Worm (Caenorhabditis elegans) whole organism, L1 larva: ENCODE results near the gene dss-1.

ENCODE experiments used
- C16A3.4 ChIP-seq: fragments of 150-350 bp; optimal IDR thresholded peaks from 2 replicates; lab custom pipeline; 2014; ENCODE audit warnings: missing biosample characterization, missing genetic modification characterization
- C34B4.2 ChIP-seq: sonication (generic microtip); optimal IDR thresholded peaks from 2 replicates; lab custom pipeline; 2017; ENCODE audit warnings: mild to moderate bottlenecking, missing genetic modification characterization, missing compliant biosample characterization
- F16B12.6 ChIP-seq: fragments of 150-350 bp; optimal IDR thresholded peaks from 2 replicates; lab custom pipeline; 2014; ENCODE audit warnings: missing biosample characterization, missing genetic modification characterization
- alr-1 ChIP-seq: fragments of 200-800 bp; sonication (Bioruptor generic); optimal IDR thresholded peaks from 2 replicates; lab custom pipeline; 2018; ENCODE audit warnings: borderline replicate concordance, mild to moderate bottlenecking, missing genetic modification characterization, missing compliant biosample characterization
- blmp-1 ChIP-seq: fragments of 150-350 bp; optimal IDR thresholded peaks from 2 replicates; lab custom pipeline; 2014; ENCODE audit warnings: missing biosample characterization, missing genetic modification characterization
- ceh-63 ChIP-seq: fragments of 200-800 bp; sonication (Bioruptor generic); optimal IDR thresholded peaks from 2 replicates; lab custom pipeline; 2018; ENCODE audit warnings: mild to moderate bottlenecking, missing genetic modification characterization, missing compliant biosample characterization
- ceh-8 ChIP-seq: fragments of 200-800 bp; sonication (Bioruptor generic); optimal IDR thresholded peaks from 2 replicates; lab custom pipeline; 2018; ENCODE audit warnings: mild to moderate bottlenecking, missing genetic modification characterization, moderate library complexity, missing compliant biosample characterization
- ceh-82 ChIP-seq, 3 experiments: fragments of 150-350 bp in 1 of 3; sonication (generic microtip) in 2 of 3; optimal IDR thresholded peaks; 2 replicates each; lab custom pipeline; 2014 to 2017; ENCODE audit warnings: missing biosample characterization in 3 of 3, missing genetic modification characterization in 3 of 3
- ceh-88 ChIP-seq: fragments of 200-800 bp; sonication (Bioruptor generic); IDR thresholded peaks from 2 replicates; pipeline ENCODE4 v1.3.6; 2022; ENCODE audit warnings: missing genetic modification characterization, missing compliant biosample characterization
- ces-1 ChIP-seq: fragments of 150-350 bp; optimal IDR thresholded peaks from 2 replicates; lab custom pipeline; 2014; ENCODE audit warnings: missing biosample characterization, missing genetic modification reagents, missing genetic modification characterization
- dpl-1 ChIP-seq, 3 experiments: fragments of 150-350 bp in 2 of 3; sonication (generic microtip) in 1 of 3; optimal IDR thresholded peaks; 2 replicates each; lab custom pipeline; 2014 to 2017; ENCODE audit warnings: missing biosample characterization in 3 of 3, missing genetic modification characterization in 3 of 3, missing genetic modification reagents in 3 of 3
- dsc-1 ChIP-seq: sonication (generic microtip); optimal IDR thresholded peaks from 2 replicates; lab custom pipeline; 2016; ENCODE audit warnings: mild to moderate bottlenecking, missing genetic modification characterization, missing compliant biosample characterization
- efl-1 ChIP-seq, 4 experiments: fragments of 150-350 bp; optimal IDR thresholded peaks in 3 of 4; peaks in 1 of 4; 1 replicate in 1 of 4; 2 replicates in 3 of 4; lab custom pipeline; 2014; ENCODE audit warnings: missing biosample characterization in 2 of 4, missing genetic modification characterization in 2 of 4, missing genetic modification reagents in 2 of 4
- egl-13 ChIP-seq: sonication (generic microtip); optimal IDR thresholded peaks from 2 replicates; lab custom pipeline; 2016; ENCODE audit warnings: missing genotype, missing genetic modification reagents, missing genetic modification characterization, missing compliant biosample characterization
- egl-27 ChIP-seq, 2 experiments: fragments of 150-350 bp in 1 of 2; sonication (generic microtip); optimal IDR thresholded peaks; 3 replicates each; lab custom pipeline; 2017 to 2018; ENCODE audit warnings: missing biosample characterization in 2 of 2, missing genetic modification characterization in 2 of 2, missing genetic modification reagents in 2 of 2
- elt-2 ChIP-seq: sonication (generic microtip); optimal IDR thresholded peaks from 2 replicates; lab custom pipeline; 2016; ENCODE audit warnings: missing genetic modification characterization, mild to moderate bottlenecking, inconsistent platforms, missing compliant biosample characterization, missing genetic modification reagents
- ets-5 ChIP-seq: fragments of 200-800 bp; sonication (Bioruptor generic); IDR thresholded peaks from 2 replicates; pipeline ENCODE4 v1.3.6; 2022; ENCODE audit warnings: missing genetic modification characterization, missing compliant biosample characterization
- fkh-8 ChIP-seq: sonication (generic microtip); optimal IDR thresholded peaks from 2 replicates; lab custom pipeline; 2016; ENCODE audit warnings: mild to moderate bottlenecking, missing genetic modification characterization, missing compliant biosample characterization
- hlh-17 ChIP-seq: fragments of 200-800 bp; sonication (Bioruptor generic); optimal IDR thresholded peaks from 2 replicates; lab custom pipeline; 2018; ENCODE audit warnings: missing genetic modification characterization, mild to moderate bottlenecking, missing compliant biosample characterization, moderate library complexity, borderline replicate concordance
- lin-13 ChIP-seq: fragments of 150-350 bp; optimal IDR thresholded peaks from 2 replicates; lab custom pipeline; 2014; ENCODE audit warnings: missing biosample characterization, missing genetic modification reagents, missing genetic modification characterization
- lin-14 ChIP-seq: fragments of 200-800 bp; sonication (Bioruptor generic); optimal IDR thresholded peaks from 2 replicates; lab custom pipeline; 2018; ENCODE audit warnings: mild to moderate bottlenecking, missing genetic modification characterization, moderate library complexity, missing compliant biosample characterization
- lin-15B ChIP-seq: fragments of 150-350 bp; sonication (generic microtip); optimal IDR thresholded peaks from 3 replicates; lab custom pipeline; 2014; ENCODE audit warnings: missing biosample characterization, missing genetic modification characterization
- lin-39 ChIP-seq: fragments of 150-350 bp; optimal IDR thresholded peaks from 2 replicates; lab custom pipeline; 2014; ENCODE audit warnings: missing biosample characterization, missing genetic modification reagents, missing genetic modification characterization
- mef-2 ChIP-seq: fragments of 150-350 bp; optimal IDR thresholded peaks from 2 replicates; lab custom pipeline; 2014; ENCODE audit warnings: missing biosample characterization, missing genetic modification characterization
- nhr-12 ChIP-seq: sonication (generic microtip); optimal IDR thresholded peaks from 2 replicates; lab custom pipeline; 2017; ENCODE audit warnings: missing biosample characterization, missing genetic modification characterization
- nhr-19 ChIP-seq: fragments of 200-800 bp; sonication (Bioruptor generic); conservative IDR thresholded peaks from 2 replicates; pipeline ENCODE4 v1.3.6; 2022; ENCODE audit warnings: missing genetic modification characterization, missing compliant biosample characterization
- nhr-20 ChIP-seq: sonication (generic microtip); optimal IDR thresholded peaks from 2 replicates; lab custom pipeline; 2016; ENCODE audit warnings: mild to moderate bottlenecking, missing genetic modification characterization, missing compliant biosample characterization
- nhr-237 ChIP-seq: fragments of 150-350 bp; optimal IDR thresholded peaks from 2 replicates; lab custom pipeline; 2014; ENCODE audit warnings: missing biosample characterization, missing genetic modification characterization
- nhr-28 ChIP-seq: fragments of 150-350 bp; optimal IDR thresholded peaks from 2 replicates; lab custom pipeline; 2014; ENCODE audit warnings: missing biosample characterization, missing genetic modification characterization
- nhr-47 ChIP-seq: sonication (generic microtip); optimal IDR thresholded peaks from 2 replicates; lab custom pipeline; 2016; ENCODE audit warnings: mild to moderate bottlenecking, missing genetic modification characterization, moderate library complexity, missing compliant biosample characterization
- nhr-77 ChIP-seq: fragments of 150-350 bp; optimal IDR thresholded peaks from 2 replicates; lab custom pipeline; 2014; ENCODE audit warnings: missing biosample characterization, missing genetic modification characterization
- nhr-84 ChIP-seq: sonication (generic microtip); optimal IDR thresholded peaks from 2 replicates; lab custom pipeline; 2017; ENCODE audit warnings: missing biosample characterization, missing genetic modification characterization
- nhr-85 ChIP-seq: sonication (generic microtip); peaks from one replicate; lab custom pipeline; 2016; ENCODE audit warnings: missing genetic modification characterization, inconsistent platforms, missing compliant biosample characterization
- nhr-90 ChIP-seq: sonication (generic microtip); optimal IDR thresholded peaks from 2 replicates; lab custom pipeline; 2016; ENCODE audit warnings: mild to moderate bottlenecking, missing genetic modification characterization, missing compliant biosample characterization; ENCODE audit not compliant: poor library complexity
- pag-3 ChIP-seq: sonication (generic microtip); optimal IDR thresholded peaks from 2 replicates; lab custom pipeline; 2017; ENCODE audit warnings: missing genetic modification characterization, mild to moderate bottlenecking, missing compliant biosample characterization, antibody characterized with exemption, borderline replicate concordance; ENCODE audit not compliant: insufficient read depth
- pax-3 ChIP-seq: fragments of 200-800 bp; sonication (Bioruptor generic); optimal IDR thresholded peaks from 2 replicates; lab custom pipeline; 2018; ENCODE audit warnings: mild to moderate bottlenecking, missing genetic modification characterization, moderate library complexity, missing compliant biosample characterization
- rnt-1 ChIP-seq: sonication (generic microtip); optimal IDR thresholded peaks from 2 replicates; lab custom pipeline; 2016; ENCODE audit warnings: mild to moderate bottlenecking, missing genetic modification characterization, moderate library complexity, missing compliant biosample characterization
- skn-1 ChIP-seq: fragments of 150-350 bp; optimal IDR thresholded peaks from 2 replicates; lab custom pipeline; 2014; ENCODE audit warnings: missing biosample characterization, missing genetic modification characterization
- snpc-4 ChIP-seq: fragments of 150-350 bp; optimal IDR thresholded peaks from 2 replicates; lab custom pipeline; 2014; ENCODE audit warnings: missing biosample characterization, missing genetic modification characterization
- snu-23 ChIP-seq: sonication (generic microtip); optimal IDR thresholded peaks from 2 replicates; lab custom pipeline; 2016; ENCODE audit warnings: missing genetic modification characterization, missing compliant biosample characterization
- sptf-1 ChIP-seq: fragments of 150-350 bp; optimal IDR thresholded peaks from 2 replicates; lab custom pipeline; 2014; ENCODE audit warnings: missing biosample characterization, missing genetic modification characterization
- tbx-2 ChIP-seq: sonication (generic microtip); optimal IDR thresholded peaks from 2 replicates; lab custom pipeline; 2016; ENCODE audit warnings: missing genetic modification characterization, missing compliant biosample characterization
- unc-130 ChIP-seq: fragments of 150-350 bp; optimal IDR thresholded peaks from 2 replicates; lab custom pipeline; 2017; ENCODE audit warnings: missing biosample characterization, missing genetic modification characterization, inconsistent platforms
- unc-86 ChIP-seq: sonication (generic microtip); optimal IDR thresholded peaks from 2 replicates; lab custom pipeline; 2016; ENCODE audit warnings: missing genetic modification characterization, missing compliant biosample characterization
- ztf-11 ChIP-seq, 2 experiments: sonication (generic microtip); optimal IDR thresholded peaks; 2 replicates each; lab custom pipeline; 2016 to 2017; ENCODE audit warnings: missing genetic modification characterization in 2 of 2, missing biosample characterization in 1 of 2, missing compliant biosample characterization in 1 of 2

The dss-1 gene

ce11 chrIII:1169622-1170021 is 26.5 kb downstream of the dss-1 start:
- TF ChIP-seq ceh-8 (GFP tag; lab: Kevin White, UChicago) (no peak), nhr-19 (GFP tag; lab: Robert Waterston, UW) (no peak), nhr-28 (no peak), ets-5 (no peak), pax-3 (tag; lab: Kevin White, UChicago) (no peak), unc-130 (no peak), dsc-1 (tag; lab: Kevin White, UChicago) (no peak), rnt-1 (no peak), lin-15B (tag; lab: Kevin White, UChicago) (no peak), nhr-237 (tag; lab: Kevin White, UChicago) (no peak), blmp-1 (tag; lab: Kevin White, UChicago) (no peak), snu-23 (no peak)

- no peak for TF ChIP-seq nhr-19 (GFP tag; lab: Robert Waterston, UW)
- TF ChIP-seq nhr-47, result no peak
- TF ChIP-seq snpc-4 (tag; lab: Kevin White, UChicago), result no peak
- TF ChIP-seq alr-1 (tag; lab: Kevin White, UChicago), result no peak
- TF ChIP-seq ceh-63 (GFP tag; lab: Kevin White, UChicago), result no peak
- no peak for TF ChIP-seq mef-2
- no peak for TF ChIP-seq tbx-2 (tag; lab: Kevin White, UChicago)
- no peak for TF ChIP-seq lin-13 (GFP tag; lab: Kevin White, UChicago)
- no peak for TF ChIP-seq efl-1 (optimal IDR thresholded peaks at IDR 0.05; lab: Kevin White, UChicago)
- TF ChIP-seq efl-1 (GFP tag; optimal IDR thresholded peaks at IDR 0.05 in 1 of 2; lab: Kevin White, UChicago), result no peak
- TF ChIP-seq unc-86, result no peak
- TF ChIP-seq pax-3 (tag; lab: Kevin White, UChicago), result no peak
- TF ChIP-seq egl-27 (tag; optimal IDR thresholded peaks at IDR 0.05; lab: Kevin White, UChicago), result no peak
- TF ChIP-seq unc-130, result no peak
- TF ChIP-seq nhr-20, result no peak
- no peak for TF ChIP-seq hlh-17 (GFP tag; lab: Kevin White, UChicago)
- TF ChIP-seq nhr-90 (tag; lab: Kevin White, UChicago), result no peak
Measured at ce11 chrIII:1166388-1166787, 29.7 kb downstream of the dss-1 start.

ce11 chrIII:1164668-1165067 is 31.4 kb downstream of the dss-1 start:
- TF ChIP-seq sptf-1 (tag; lab: Kevin White, UChicago) (no peak), nhr-19 (GFP tag; lab: Robert Waterston, UW) (no peak), pag-3 (tag; lab: Kevin White, UChicago) (no peak), nhr-85 (tag; lab: Kevin White, UChicago) (no peak), egl-13 (tag; lab: Kevin White, UChicago) (no peak), nhr-20 (no peak), skn-1 (tag; lab: Kevin White, UChicago) (no peak), nhr-84 (tag; lab: Kevin White, UChicago) (no peak), ces-1 (GFP tag; lab: Kevin White, UChicago) (no peak), nhr-77 (tag; lab: Kevin White, UChicago) (no peak), ceh-82 (tag; optimal IDR thresholded peaks at IDR 0.05; lab: Kevin White, UChicago) (no peak), ceh-8 (GFP tag; lab: Kevin White, UChicago) (no peak), ztf-11 (tag; optimal IDR thresholded peaks at IDR 0.05; lab: Kevin White, UChicago) (no peak), mef-2 (no peak)

- no peak for TF ChIP-seq C16A3.4
- no peak for TF ChIP-seq C34B4.2 (tag; lab: Kevin White, UChicago)
- no peak for TF ChIP-seq nhr-12 (tag; lab: Kevin White, UChicago)
- no peak for TF ChIP-seq nhr-47
- TF ChIP-seq sptf-1 (tag; lab: Kevin White, UChicago), result no peak
- TF ChIP-seq fkh-8 (tag; lab: Kevin White, UChicago), result no peak
- no peak for TF ChIP-seq elt-2
- TF ChIP-seq pag-3 (tag; lab: Kevin White, UChicago), result no peak
- TF ChIP-seq blmp-1 (tag; lab: Kevin White, UChicago), result no peak
- no peak for TF ChIP-seq ceh-88 (GFP tag; lab: Robert Waterston, UW)
- TF ChIP-seq dpl-1 (GFP tag; optimal IDR thresholded peaks at IDR 0.05; lab: Kevin White, UChicago), result no peak
- no peak for TF ChIP-seq lin-14 (GFP tag; lab: Kevin White, UChicago)
- TF ChIP-seq skn-1 (tag; lab: Kevin White, UChicago), result no peak
- TF ChIP-seq F16B12.6 (tag; lab: Kevin White, UChicago), result no peak
- no peak for TF ChIP-seq egl-27 (tag; optimal IDR thresholded peaks at IDR 0.05; lab: Kevin White, UChicago)
- TF ChIP-seq efl-1 (optimal IDR thresholded peaks at IDR 0.05; lab: Kevin White, UChicago), result no peak
- TF ChIP-seq efl-1 (GFP tag; optimal IDR thresholded peaks at IDR 0.05 in 1 of 2; lab: Kevin White, UChicago), result no peak
- no peak for TF ChIP-seq ces-1 (GFP tag; lab: Kevin White, UChicago)
- no peak for TF ChIP-seq snpc-4 (tag; lab: Kevin White, UChicago)
- no peak for TF ChIP-seq tbx-2 (tag; lab: Kevin White, UChicago)
- TF ChIP-seq lin-39, result no peak
Measured at ce11 chrIII:1163203-1163602, 32.9 kb downstream of the dss-1 start.
